Worm (Caenorhabditis elegans): Measurements from ENCODE around the gene F55C5.17.

F55C5.17 gene

DNA sequence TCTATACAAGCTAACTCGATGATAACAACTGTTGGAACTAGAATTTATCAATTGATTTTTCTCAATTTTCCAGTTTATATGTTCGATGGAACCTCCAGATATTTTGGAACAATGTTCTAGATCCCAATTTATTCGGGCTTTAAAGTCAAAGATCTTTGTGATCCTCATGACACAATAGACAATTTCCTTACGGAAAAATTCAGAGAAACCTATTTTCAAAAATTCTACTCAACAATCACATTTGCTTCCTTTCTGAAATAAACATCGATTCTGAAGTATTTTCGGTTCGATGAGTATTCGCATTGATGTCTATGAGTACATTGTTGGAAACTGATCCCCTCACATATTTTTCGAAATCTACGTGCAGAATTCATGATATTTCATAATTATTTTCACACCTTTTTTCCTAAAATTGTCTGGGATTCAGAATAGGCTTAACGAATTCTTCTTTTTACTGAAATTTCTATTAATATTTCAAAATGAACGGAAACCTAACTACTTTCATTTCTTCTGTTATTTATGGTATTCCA lies 4.7 kb downstream of the F55C5.17 start, which contains the start of gene srg-45:
Gene srg-45 (plus strand): TSS at position 480 of the 530 bp plus-strand sequence.
- TF ChIP-seq repo-1 (tag; optimal IDR thresholded peaks at IDR 0.05) = peak; percentile 51
- TF ChIP-seq Y79H2A.3 (GFP tag; conservative IDR thresholded peaks at IDR 0.05) = no peak
- no peak for TF ChIP-seq madf-10 (tag; optimal IDR thresholded peaks at IDR 0.05)
- peak; percentile 2 for TF ChIP-seq lin-40 (tag; optimal IDR thresholded peaks at IDR 0.05)
- TF ChIP-seq F22D6.2 (tag; optimal IDR thresholded peaks at IDR 0.05) = no peak
- TF ChIP-seq Y95B8A.8 (GFP tag; IDR thresholded peaks at IDR 0.05) = no peak
- TF ChIP-seq ztf-26 (tag; optimal IDR thresholded peaks at IDR 0.05) = no peak
- no peak for TF ChIP-seq egl-18 (GFP tag; IDR thresholded peaks at IDR 0.05)
- TF ChIP-seq mcd-1 (GFP tag; IDR thresholded peaks at IDR 0.05) = no peak
- TF ChIP-seq cebp-1 (GFP tag; IDR thresholded peaks at IDR 0.05) = no peak
- TF ChIP-seq cebp-1 (tag; optimal IDR thresholded peaks at IDR 0.05) = peak; percentile 9
- TF ChIP-seq sptf-2 (GFP tag; optimal IDR thresholded peaks at IDR 0.05) = no peak

DNA sequence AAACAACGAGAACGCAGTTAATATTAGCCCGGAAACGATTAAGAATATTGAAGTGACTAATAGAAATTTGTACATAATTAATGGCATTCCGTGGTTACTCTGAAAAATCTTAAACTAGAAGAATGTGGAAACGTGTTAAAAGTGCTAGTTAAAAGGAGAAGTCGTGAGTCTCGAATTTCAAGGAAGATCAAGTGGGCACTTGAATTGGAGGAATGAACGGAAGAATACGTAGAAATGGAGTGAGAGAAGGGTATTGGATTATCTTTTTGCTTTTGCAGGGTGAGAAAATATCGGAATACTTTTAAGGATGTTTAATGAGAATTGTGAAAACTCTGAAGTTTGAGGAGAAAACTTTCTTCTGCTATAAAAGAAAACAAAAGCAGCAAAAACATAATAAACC lies 7.9 kb downstream of the F55C5.17 start, which contains the start of gene hpo-30:
Gene hpo-30 (minus strand): TSS at position 101 of the 400 bp plus-strand sequence.
- TF ChIP-seq nfyb-1 (GFP tag; IDR thresholded peaks at IDR 0.05) = no peak
- no peak for TF ChIP-seq C17E4.6 (GFP tag; IDR thresholded peaks at IDR 0.05)
- TF ChIP-seq nhr-27 (tag; optimal IDR thresholded peaks at IDR 0.05) = no peak

DNA sequence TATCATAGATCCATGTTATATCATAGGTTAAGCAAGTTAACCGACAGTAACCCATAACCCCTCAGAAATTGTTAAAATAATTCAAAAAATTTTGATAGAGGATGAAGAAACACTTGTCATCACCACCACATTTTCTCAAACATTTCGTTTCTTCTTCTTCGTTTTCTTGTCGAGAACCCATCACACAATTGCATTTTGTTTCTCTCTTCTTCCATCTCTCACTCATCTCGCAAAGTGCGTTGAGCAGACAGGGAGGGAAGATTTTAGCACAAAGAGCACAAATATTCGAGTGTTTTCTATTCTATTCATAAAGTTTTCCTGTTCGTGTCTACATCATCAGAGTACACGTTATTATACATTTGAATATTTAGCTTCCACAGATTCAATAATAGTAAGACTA lies 12.1 kb downstream of the F55C5.17 start:
- no peak for TF ChIP-seq lsy-27 (tag; optimal IDR thresholded peaks at IDR 0.05; ENCODE audit: borderline replicate concordance, insufficient read depth)
- TF ChIP-seq ekl-4 (GFP tag; IDR thresholded peaks at IDR 0.05) = peak; percentile 62; the same call in 1 of the 2 replicates
- no peak for TF ChIP-seq chd-7 (tag; optimal IDR thresholded peaks at IDR 0.05)
- TF ChIP-seq nhr-179 (tag; optimal IDR thresholded peaks at IDR 0.05) = no peak
- no peak for TF ChIP-seq egrh-3 (GFP tag; IDR thresholded peaks at IDR 0.05)
- no peak for TF ChIP-seq ztf-18 (tag; optimal IDR thresholded peaks at IDR 0.05)
- no peak for TF ChIP-seq nfya-1 (tag; optimal IDR thresholded peaks at IDR 0.05; ENCODE audit: borderline replicate concordance, insufficient read depth)
- no peak for TF ChIP-seq ccch-3 (GFP tag; optimal IDR thresholded peaks at IDR 0.05)
- TF ChIP-seq athp-1 (tag; optimal IDR thresholded peaks at IDR 0.05) = no peak
- TF ChIP-seq hlh-26 (GFP tag; conservative IDR thresholded peaks at IDR 0.05) = no peak
- TF ChIP-seq hsf-1 (GFP tag; IDR thresholded peaks at IDR 0.05) = peak; percentile 67
- TF ChIP-seq snpc-3.4 (tag; optimal IDR thresholded peaks at IDR 0.05) = no peak
- TF ChIP-seq zfh-2 (GFP tag; conservative IDR thresholded peaks at IDR 0.05) = no peak
- TF ChIP-seq ceh-27 (GFP tag; optimal IDR thresholded peaks at IDR 0.05) = peak; percentile 48
- TF ChIP-seq aptf-3 (GFP tag; IDR thresholded peaks at IDR 0.05) = no peak
- no peak for TF ChIP-seq Y79H2A.3 (GFP tag; conservative IDR thresholded peaks at IDR 0.05)
- no peak for TF ChIP-seq lir-1 (GFP tag; conservative IDR thresholded peaks at IDR 0.05)
- no peak for TF ChIP-seq ceh-40 (GFP tag; IDR thresholded peaks at IDR 0.05)
- TF ChIP-seq ztf-6 (GFP tag; IDR thresholded peaks at IDR 0.05) = no peak
- no peak for TF ChIP-seq rcor-1 (GFP tag; IDR thresholded peaks at IDR 0.05)
- no peak for TF ChIP-seq lin-40 (tag; optimal IDR thresholded peaks at IDR 0.05)
- no peak for TF ChIP-seq lsl-1 (GFP tag; optimal IDR thresholded peaks at IDR 0.05)
- TF ChIP-seq atf-7 (tag; optimal IDR thresholded peaks at IDR 0.05) = no peak
- TF ChIP-seq ztf-25 (GFP tag; IDR thresholded peaks at IDR 0.05) = no peak
- no peak for TF ChIP-seq mel-28 (tag; optimal IDR thresholded peaks at IDR 0.05; ENCODE audit: borderline replicate concordance)
- 0 out of 2 replicates have a peak, but pooled peaks have one; percentile 10 for TF ChIP-seq B0336.3 (GFP tag; IDR thresholded peaks at IDR 0.05)
- no peak for TF ChIP-seq bed-2 (GFP tag; IDR thresholded peaks at IDR 0.05)
- no peak for TF ChIP-seq fkh-3 (tag; optimal IDR thresholded peaks at IDR 0.05)
- TF ChIP-seq mes-4 (tag; optimal IDR thresholded peaks at IDR 0.05) = no peak
- no peak for TF ChIP-seq ceh-91 (GFP tag; IDR thresholded peaks at IDR 0.05)
- TF ChIP-seq lin-54 (GFP tag; optimal IDR thresholded peaks at IDR 0.05) = no peak
- TF ChIP-seq dpl-1 (GFP tag; optimal IDR thresholded peaks at IDR 0.05) = no peak
- TF ChIP-seq cebp-2 (GFP tag; IDR thresholded peaks at IDR 0.05) = no peak

All from whole organism, young adult.